Worm (Caenorhabditis elegans): ENCODE results near the gene C03B1.6.

Gene C03B1.6

ce11 chrX:6338446-6338845 lies 11.7 kb upstream of the C03B1.6 start:
- TF ChIP-seq crh-2 (tag; optimal IDR thresholded peaks at IDR 0.05) (peak; percentile 54), sma-3 (GFP tag; optimal IDR thresholded peaks at IDR 0.05) (peak; percentile 15), fos-1 (tag; optimal IDR thresholded peaks at IDR 0.05) (peak; percentile 90), R02D3.7 (tag; optimal IDR thresholded peaks at IDR 0.05) (no peak), mab-5 (tag; optimal IDR thresholded peaks at IDR 0.05) (no peak), gmeb-1 (tag; optimal IDR thresholded peaks at IDR 0.05) (peak; percentile 22), sma-9 (GFP tag; optimal IDR thresholded peaks at IDR 0.05) (peak; percentile 65), sma-9 (tag; optimal IDR thresholded peaks at IDR 0.05) (no peak), unc-39 (tag; optimal IDR thresholded peaks at IDR 0.05) (no peak), elt-1 (tag; optimal IDR thresholded peaks at IDR 0.05) (no peak), nhr-21 (tag; optimal IDR thresholded peaks at IDR 0.05) (no peak), lin-13 (GFP tag; optimal IDR thresholded peaks at IDR 0.05) (no peak), F13H6.1 (tag; optimal IDR thresholded peaks at IDR 0.05) (no peak), lin-39 (tag; optimal IDR thresholded peaks at IDR 0.05) (no peak), sem-4 (tag; optimal IDR thresholded peaks at IDR 0.05) (no peak), egl-27 (tag; optimal IDR thresholded peaks at IDR 0.05) (peak; percentile 24)

ce11 chrX:6341513-6341912 lies 8.6 kb upstream of the C03B1.6 start, which contains the start of gene C03B1.7:
Gene C03B1.7, plus strand, starts transcription at chrX:6341813.
- no peak for TF ChIP-seq elt-3 (tag; optimal IDR thresholded peaks at IDR 0.05)

- TF ChIP-seq sma-9 (GFP tag; optimal IDR thresholded peaks at IDR 0.05): no peak
- TF ChIP-seq sma-9 (tag; optimal IDR thresholded peaks at IDR 0.05): no peak
- no peak for TF ChIP-seq elt-3 (tag; optimal IDR thresholded peaks at IDR 0.05)
- TF ChIP-seq nhr-129 (tag; optimal IDR thresholded peaks at IDR 0.05): no peak
- no peak for TF ChIP-seq C34F6.9 (tag; optimal IDR thresholded peaks at IDR 0.05)
- no peak for TF ChIP-seq lin-39 (tag; optimal IDR thresholded peaks at IDR 0.05)
- no peak for TF ChIP-seq ceh-16 (tag; optimal IDR thresholded peaks at IDR 0.05)
- no peak for TF ChIP-seq nhr-25 (tag; optimal IDR thresholded peaks at IDR 0.05)
- no peak for TF ChIP-seq elt-1 (tag; optimal IDR thresholded peaks at IDR 0.05)
- TF ChIP-seq nhr-12 (tag; optimal IDR thresholded peaks at IDR 0.05): no peak
- TF ChIP-seq lin-13 (GFP tag; optimal IDR thresholded peaks at IDR 0.05): no peak
- TF ChIP-seq ZK546.5 (tag; optimal IDR thresholded peaks at IDR 0.05): no peak
These were observed 4.3 kb upstream of the C03B1.6 start for ce11 chrX:6345785-6346184.

- TF ChIP-seq nhr-10 (tag; optimal IDR thresholded peaks at IDR 0.05): no peak
- no peak for TF ChIP-seq elt-1 (tag; optimal IDR thresholded peaks at IDR 0.05)
- TF ChIP-seq nhr-11 (tag; optimal IDR thresholded peaks at IDR 0.05): no peak
- TF ChIP-seq R02D3.7 (tag; optimal IDR thresholded peaks at IDR 0.05): no peak
- TF ChIP-seq snpc-4 (tag; optimal IDR thresholded peaks at IDR 0.05): no peak
- no peak for TF ChIP-seq ztf-1 (GFP tag; conservative IDR thresholded peaks at IDR 0.05)
- TF ChIP-seq aly-2 (tag; optimal IDR thresholded peaks at IDR 0.05): no peak
- no peak for TF ChIP-seq nhr-21 (tag; optimal IDR thresholded peaks at IDR 0.05)
- TF ChIP-seq sem-4 (tag; optimal IDR thresholded peaks at IDR 0.05): no peak
These were observed 3.1 kb upstream of the C03B1.6 start, which contains the start of gene C03B1.9 for ce11 chrX:6347013-6347412. Gene C03B1.9, minus strand, starts transcription at chrX:6347113.

- TF ChIP-seq gmeb-1 (tag; optimal IDR thresholded peaks at IDR 0.05) (no peak), nhr-6 (tag; optimal IDR thresholded peaks at IDR 0.05) (no peak), C34F6.9 (tag; optimal IDR thresholded peaks at IDR 0.05) (peak; percentile 26)
These were observed 3.6 kb downstream of the C03B1.6 start for ce11 chrX:6353763-6354162.

- TF ChIP-seq lsy-2 (tag; optimal IDR thresholded peaks at IDR 0.05) (no peak), nhr-6 (tag; optimal IDR thresholded peaks at IDR 0.05) (no peak), ztf-4 (tag; optimal IDR thresholded peaks at IDR 0.05) (no peak), aly-2 (tag; optimal IDR thresholded peaks at IDR 0.05) (no peak), nhr-77 (tag; optimal IDR thresholded peaks at IDR 0.05) (no peak), zag-1 (tag; optimal IDR thresholded peaks at IDR 0.05) (no peak), ZK546.5 (tag; optimal IDR thresholded peaks at IDR 0.05) (no peak), unc-55 (GFP tag; optimal IDR thresholded peaks at IDR 0.05) (no peak), mab-5 (tag; optimal IDR thresholded peaks at IDR 0.05) (no peak), elt-1 (tag; optimal IDR thresholded peaks at IDR 0.05) (no peak), nhr-129 (tag; optimal IDR thresholded peaks at IDR 0.05) (no peak), fos-1 (tag; optimal IDR thresholded peaks at IDR 0.05) (no peak), blmp-1 (tag; optimal IDR thresholded peaks at IDR 0.05; ENCODE audit: insufficient read depth) (no peak)
These were observed 5.0 kb downstream of the C03B1.6 start, which contains the start of gene C03B1.5 for ce11 chrX:6355030-6355635. Gene C03B1.5, plus strand, starts transcription at chrX:6355585.
